Worm (Caenorhabditis elegans): ENCODE measurements around the gene best-15.

best-15 gene

ce11 chrIV:10870158-10870557, 38.1 kb upstream of the best-15 start:
- no peak for TF ChIP-seq ceh-14 (tag; optimal IDR thresholded peaks at IDR 0.05)
- TF ChIP-seq hlh-30 (tag; optimal IDR thresholded peaks at IDR 0.05; ENCODE audit: insufficient read depth) = no peak
- no peak for TF ChIP-seq odd-2 (tag; optimal IDR thresholded peaks at IDR 0.05)
- peak; percentile 70 for TF ChIP-seq unc-42 (tag; optimal IDR thresholded peaks at IDR 0.05)

DNA sequence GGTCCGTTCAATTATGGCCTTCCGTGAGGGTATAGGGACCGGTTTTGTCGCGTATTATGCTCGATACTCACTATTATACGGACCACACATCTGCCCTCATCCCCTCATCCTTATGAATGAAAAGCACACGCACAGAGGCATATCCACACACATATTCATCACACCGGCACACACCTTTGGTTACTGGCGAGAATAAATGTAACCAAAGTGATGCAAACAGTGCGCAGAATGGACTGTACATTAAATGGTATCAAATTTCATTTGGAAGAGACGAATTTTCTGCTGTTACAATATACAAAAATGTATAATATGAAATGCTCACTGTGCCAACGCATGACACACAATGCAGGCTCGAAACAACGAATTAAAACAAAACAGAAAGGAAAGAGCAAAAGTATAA, 37.6 kb upstream of the best-15 start:
- peak; percentile 79 for TF ChIP-seq ceh-34 (tag; optimal IDR thresholded peaks at IDR 0.05)
- no peak for TF ChIP-seq pag-3 (tag; optimal IDR thresholded peaks at IDR 0.05; ENCODE audit: borderline replicate concordance)
- TF ChIP-seq zip-5 (tag; optimal IDR thresholded peaks at IDR 0.05) = no peak
- TF ChIP-seq ttx-3 (tag; optimal IDR thresholded peaks at IDR 0.05) = no peak
- peak; percentile 5 for TF ChIP-seq pha-2 (tag; optimal IDR thresholded peaks at IDR 0.05)

- TF ChIP-seq zip-5 (tag; optimal IDR thresholded peaks at IDR 0.05) (no peak), ref-2 (tag; optimal IDR thresholded peaks at IDR 0.05) (no peak), ceh-30 (tag; optimal IDR thresholded peaks at IDR 0.05) (no peak), madf-2 (tag; optimal IDR thresholded peaks at IDR 0.05) (no peak), Y22D7AL.16 (tag; optimal IDR thresholded peaks at IDR 0.05) (no peak), syd-9 (tag; optimal IDR thresholded peaks at IDR 0.05) (no peak), gmeb-2 (tag; optimal IDR thresholded peaks at IDR 0.05) (no peak), sox-4 (tag; optimal IDR thresholded peaks at IDR 0.05) (no peak), ceh-31 (tag; optimal IDR thresholded peaks at IDR 0.05) (peak; percentile 55), elt-2 (tag; optimal IDR thresholded peaks at IDR 0.05) (no peak), F13H6.1 (tag; optimal IDR thresholded peaks at IDR 0.05) (no peak), lin-11 (tag; optimal IDR thresholded peaks at IDR 0.05) (no peak), hlh-6 (tag; optimal IDR thresholded peaks at IDR 0.05) (peak; percentile 65), pag-3 (tag; optimal IDR thresholded peaks at IDR 0.05; ENCODE audit: borderline replicate concordance) (peak; percentile 38), rnt-1 (tag; optimal IDR thresholded peaks at IDR 0.05) (no peak), dve-1 (tag; optimal IDR thresholded peaks at IDR 0.05) (no peak), hlh-8 (tag; optimal IDR thresholded peaks at IDR 0.05) (no peak), odd-2 (tag; optimal IDR thresholded peaks at IDR 0.05) (no peak), ceh-14 (tag; optimal IDR thresholded peaks at IDR 0.05) (peak; percentile 23), unc-42 (tag; optimal IDR thresholded peaks at IDR 0.05) (peak; percentile 61), pat-9 (tag; optimal IDR thresholded peaks at IDR 0.05) (no peak), unc-55 (GFP tag; optimal IDR thresholded peaks at IDR 0.05) (no peak), fkh-10 (GFP tag; optimal IDR thresholded peaks at IDR 0.05) (no peak), pha-2 (tag; optimal IDR thresholded peaks at IDR 0.05) (no peak), ceh-2 (tag; optimal IDR thresholded peaks at IDR 0.05) (no peak), tbx-2 (tag; optimal IDR thresholded peaks at IDR 0.05) (no peak), ceh-19 (GFP tag; optimal IDR thresholded peaks at IDR 0.05) (no peak), ets-4 (tag; optimal IDR thresholded peaks at IDR 0.05) (no peak), sox-2 (GFP tag; IDR thresholded peaks at IDR 0.05) (no peak), T23F11.4 (GFP tag; optimal IDR thresholded peaks at IDR 0.05) (no peak), K02D7.2 (tag; optimal IDR thresholded peaks at IDR 0.05) (no peak), fax-1 (tag; optimal IDR thresholded peaks at IDR 0.05) (peak; percentile 40), mec-3 (tag; optimal IDR thresholded peaks at IDR 0.05; ENCODE audit: borderline replicate concordance) (no peak), tbx-7 (tag; optimal IDR thresholded peaks at IDR 0.05) (no peak)
Measured at ce11 chrIV:10868629-10869251, 36.7 kb upstream of the best-15 start, which contains the start of gene F13E9.11. F13E9.11 (minus strand) TSS chrIV:10869135.

Data from whole organism, late embryonic.